Worm (Caenorhabditis elegans) whole organism, L4 larva: ENCODE data around the gene tsp-6.

ENCODE experiments used
- F49E8.2 ChIP-seq: sonication (generic microtip); optimal IDR thresholded peaks from 2 replicates; lab custom pipeline; 2016; ENCODE audit warnings: missing compliant biosample characterization, mild to moderate bottlenecking, missing genetic modification characterization, borderline replicate concordance
- Y48G9A.11 ChIP-seq: fragments of 200-800 bp; sonication (Bioruptor generic); IDR thresholded peaks from 2 replicates; pipeline ENCODE4 v1.3.6; 2022; ENCODE audit warnings: missing genetic modification reagents, missing genetic modification characterization, missing compliant biosample characterization
- ceh-20 ChIP-seq: fragments of 200-800 bp; sonication (Bioruptor generic); IDR thresholded peaks from 2 replicates; pipeline ENCODE4 v1.3.6; 2022; ENCODE audit warnings: missing genetic modification reagents, missing genetic modification characterization, missing compliant biosample characterization
- dpl-1 ChIP-seq: fragments of 150-350 bp; optimal IDR thresholded peaks from 2 replicates; lab custom pipeline; 2014; ENCODE audit warnings: missing biosample characterization, missing genetic modification reagents, missing genetic modification characterization
- egl-43 ChIP-seq: fragments of 200-800 bp; sonication (Bioruptor generic); IDR thresholded peaks from 2 replicates; pipeline ENCODE4 v1.3.6; 2022; ENCODE audit warnings: missing genetic modification reagents, missing genetic modification characterization, missing compliant biosample characterization
- mes-2 ChIP-seq: sonication (generic microtip); optimal IDR thresholded peaks from 2 replicates; lab custom pipeline; 2016; ENCODE audit warnings: missing genotype, mild to moderate bottlenecking, missing genetic modification characterization, missing compliant biosample characterization; ENCODE audit not compliant: poor library complexity, severe bottlenecking
- nhr-48 ChIP-seq: sonication (generic microtip); optimal IDR thresholded peaks from 2 replicates; lab custom pipeline; 2016; ENCODE audit warnings: mild to moderate bottlenecking, missing genetic modification characterization, missing compliant biosample characterization
- nhr-77 ChIP-seq: fragments of 150-350 bp; optimal IDR thresholded peaks from 2 replicates; lab custom pipeline; 2014; ENCODE audit warnings: missing biosample characterization, missing genetic modification characterization
- php-3 ChIP-seq: fragments of 200-800 bp; sonication (Bioruptor generic); IDR thresholded peaks from 2 replicates; pipeline ENCODE4 v1.3.6; 2022; ENCODE audit warnings: missing genetic modification reagents, missing genetic modification characterization, missing compliant biosample characterization
- snpc-4 ChIP-seq: fragments of 150-350 bp; optimal IDR thresholded peaks from 2 replicates; lab custom pipeline; 2014; ENCODE audit warnings: missing biosample characterization, missing genetic modification characterization
- unc-62 ChIP-seq, 3 experiments: fragments of 150-350 bp in 1 of 3; sonication (generic microtip); optimal IDR thresholded peaks in 2 of 3; peaks in 1 of 3; 1 replicate in 1 of 3; 2 replicates in 2 of 3; lab custom pipeline; 2014 to 2017; ENCODE audit warnings: missing biosample characterization in 3 of 3, missing genetic modification characterization in 3 of 3, missing genetic modification reagents in 3 of 3, missing genotype in 1 of 3

ce11 chrX:2836770-2837169, 16.5 kb downstream of the tsp-6 start:
- TF ChIP-seq nhr-77 (tag; lab: Kevin White, UChicago) (no peak), unc-62 (GFP tag; optimal IDR thresholded peaks at IDR 0.05 in 1 of 2; lab: Kevin White, UChicago) (peak in 1 of 2 experiments; percentile 0), unc-62 (tag; optimal IDR thresholded peaks at IDR 0.05; lab: Kevin White, UChicago) (no peak), F49E8.2 (no peak), Y48G9A.11 (GFP tag; lab: Robert Waterston, UW) (no peak), egl-43 (GFP tag; lab: Robert Waterston, UW) (no peak), snpc-4 (tag; lab: Kevin White, UChicago) (no peak), nhr-48 (tag; lab: Kevin White, UChicago) (no peak), php-3 (GFP tag; lab: Robert Waterston, UW) (peak; percentile 71), mes-2 (no peak), dpl-1 (no peak), ceh-20 (GFP tag; lab: Robert Waterston, UW) (no peak)
